Fruit fly (Drosophila melanogaster) Kc167 (cell line): Measurements from ENCODE around the gene Srr.

Experiments used
- Myc ChIP-seq: fragments of >200 bp; optimal IDR thresholded peaks from 2 replicates; lab custom pipeline; 2017; ENCODE audit warnings: missing external identifiers
- Sin3A ChIP-seq: fragments of >200 bp; optimal IDR thresholded peaks from 2 replicates; lab custom pipeline; 2018; ENCODE audit warnings: missing external identifiers
- h ChIP-seq: fragments of >200 bp; optimal IDR thresholded peaks from 3 replicates; lab custom pipeline; 2018; ENCODE audit warnings: missing external identifiers
- insv ChIP-seq: fragments of >200 bp; optimal IDR thresholded peaks from 3 replicates; lab custom pipeline; 2018; ENCODE audit warnings: missing external identifiers
- psq ChIP-seq: fragments of >200 bp; optimal IDR thresholded peaks from 2 replicates; lab custom pipeline; 2017; ENCODE audit warnings: missing external identifiers
- ttk ChIP-seq: sonication (Bioruptor generic); optimal IDR thresholded peaks from 2 replicates; lab custom pipeline; 2017; ENCODE audit warnings: missing external identifiers

The Srr gene

dm6 chr3R:9340076-9340315 lies 25.2 kb upstream of the Srr start, which contains the start of gene drn:
Gene drn, plus strand, starts transcription at chr3R:9340216.
- TF ChIP-seq ttk (no peak), Myc (lab: Kevin White, UChicago) (no peak), Sin3A (no peak), psq (lab: Kevin White, UChicago) (no peak), insv (lab: Kevin White, UChicago) (no peak), h (lab: Kevin White, UChicago) (no peak)

- TF ChIP-seq psq (lab: Kevin White, UChicago) (no peak), ttk (no peak), insv (lab: Kevin White, UChicago) (no peak), Sin3A (no peak), h (lab: Kevin White, UChicago) (no peak), Myc (lab: Kevin White, UChicago) (no peak)
These were observed 24.6 kb upstream of the Srr start for dm6 chr3R:9340425-9341188.

dm6 chr3R:9341189-9342012 lies 23.8 kb upstream of the Srr start:
- TF ChIP-seq ttk (no peak), Myc (lab: Kevin White, UChicago) (no peak), insv (lab: Kevin White, UChicago) (no peak), psq (lab: Kevin White, UChicago) (no peak), h (lab: Kevin White, UChicago) (no peak), Sin3A (no peak)

dm6 chr3R:9342248-9342882 lies 22.8 kb upstream of the Srr start:
- TF ChIP-seq Myc (lab: Kevin White, UChicago) (no peak), Sin3A (no peak), ttk (no peak), insv (lab: Kevin White, UChicago) (no peak), psq (lab: Kevin White, UChicago) (no peak), h (lab: Kevin White, UChicago) (no peak)

dm6 chr3R:9343022-9343587 lies 22.1 kb upstream of the Srr start:
- TF ChIP-seq psq (lab: Kevin White, UChicago) (no peak), h (lab: Kevin White, UChicago) (no peak), insv (lab: Kevin White, UChicago) (no peak)

- TF ChIP-seq psq (lab: Kevin White, UChicago), result no peak
- TF ChIP-seq insv (lab: Kevin White, UChicago), result no peak
- TF ChIP-seq ttk, result no peak
- no peak for TF ChIP-seq Sin3A
- no peak for TF ChIP-seq Myc (lab: Kevin White, UChicago)
- no peak for TF ChIP-seq h (lab: Kevin White, UChicago)
These were observed 21.6 kb upstream of the Srr start for dm6 chr3R:9343645-9344044.

- TF ChIP-seq Sin3A (no peak), Myc (lab: Kevin White, UChicago) (no peak), h (lab: Kevin White, UChicago) (no peak), insv (lab: Kevin White, UChicago) (no peak), psq (lab: Kevin White, UChicago) (no peak), ttk (no peak)
These were observed 20.9 kb upstream of the Srr start for dm6 chr3R:9344186-9344790.

dm6 chr3R:9344791-9345208 lies 20.4 kb upstream of the Srr start:
- no peak for TF ChIP-seq insv (lab: Kevin White, UChicago)
- TF ChIP-seq psq (lab: Kevin White, UChicago), result no peak
- TF ChIP-seq Myc (lab: Kevin White, UChicago), result no peak
- no peak for TF ChIP-seq ttk
- no peak for TF ChIP-seq Sin3A
- no peak for TF ChIP-seq h (lab: Kevin White, UChicago)

dm6 chr3R:9345904-9346303 lies 19.3 kb upstream of the Srr start:
- TF ChIP-seq psq (lab: Kevin White, UChicago) (no peak), ttk (no peak), Sin3A (no peak), Myc (lab: Kevin White, UChicago) (no peak), h (lab: Kevin White, UChicago) (no peak), insv (lab: Kevin White, UChicago) (no peak)

- TF ChIP-seq ttk (no peak), psq (lab: Kevin White, UChicago) (no peak), Myc (lab: Kevin White, UChicago) (no peak), h (lab: Kevin White, UChicago) (no peak), insv (lab: Kevin White, UChicago) (no peak), Sin3A (no peak)
These were observed 18.7 kb upstream of the Srr start for dm6 chr3R:9346539-9346938.

dm6 chr3R:9347702-9348378 lies 17.4 kb upstream of the Srr start:
- TF ChIP-seq ttk (no peak), h (lab: Kevin White, UChicago) (no peak), Sin3A (no peak), insv (lab: Kevin White, UChicago) (no peak), psq (lab: Kevin White, UChicago) (no peak), Myc (lab: Kevin White, UChicago) (no peak)
